Fruit fly (Drosophila melanogaster): ENCODE results near the gene FucTB.

The FucTB gene

DNA sequence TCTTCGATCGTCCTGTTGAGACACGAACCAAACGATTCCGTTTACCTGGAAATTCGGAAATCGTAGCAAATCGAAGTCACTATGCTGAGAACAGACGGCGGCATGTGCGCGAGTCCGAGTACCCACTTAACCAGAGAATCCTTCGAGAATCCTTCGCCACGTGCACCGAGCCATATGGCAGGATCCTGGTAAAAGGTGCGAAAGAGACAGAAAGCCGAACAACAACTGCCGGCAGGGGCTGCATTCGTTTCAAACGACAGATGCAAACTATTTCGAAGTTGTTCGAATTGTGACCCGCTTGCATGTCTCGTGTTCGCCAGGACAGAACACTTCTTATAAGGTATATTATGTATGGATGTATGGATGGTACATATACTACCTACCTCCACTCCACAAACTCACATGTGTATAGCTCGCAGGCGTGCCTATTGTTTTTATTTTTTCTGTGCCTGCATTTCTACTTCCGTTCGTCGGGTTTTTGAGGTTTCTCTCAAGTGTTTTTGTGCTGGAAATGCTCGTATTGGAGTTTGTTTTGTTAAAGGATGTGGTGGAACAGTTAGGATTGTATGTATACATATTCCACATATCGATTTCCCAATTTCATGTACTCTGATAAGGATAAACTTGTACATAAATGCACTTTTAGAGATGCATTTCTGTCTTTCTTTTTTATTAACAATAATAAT lies 23.7 kb upstream of the FucTB start (continued):
- TF ChIP-seq jumu (GFP tag; optimal IDR thresholded peaks at IDR 0.05) (no peak), Kr (GFP tag; optimal IDR thresholded peaks at IDR 0.05) (peak; percentile 48), NC2β (GFP tag; optimal IDR thresholded peaks at IDR 0.05) (no peak), Ravus (GFP tag; IDR thresholded peaks at IDR 0.05) (no peak), CG1602 (GFP tag; optimal IDR thresholded peaks at IDR 0.05) (no peak), pzg (GFP tag; optimal IDR thresholded peaks at IDR 0.05) (no peak), h (optimal IDR thresholded peaks at IDR 0.05) (no peak), CG8478 (optimal IDR thresholded peaks at IDR 0.05) (no peak), CG18476 (GFP tag; optimal IDR thresholded peaks at IDR 0.05) (no peak), CG10979 (tag; optimal IDR thresholded peaks at IDR 0.05) (no peak), odd (GFP tag; optimal IDR thresholded peaks at IDR 0.05) (no peak), CG8089 (GFP tag; optimal IDR thresholded peaks at IDR 0.05) (no peak), ato (GFP tag; IDR thresholded peaks at IDR 0.05; ENCODE audit: partially characterized antibody) (no peak), tll (GFP tag; optimal IDR thresholded peaks at IDR 0.05) (peak in 1 of 2 experiments; percentile 85), amos (GFP tag; IDR thresholded peaks at IDR 0.05; ENCODE audit: partially characterized antibody) (peak; percentile 25; the same call in 1 of the 2 replicates), YL-1 (GFP tag; optimal IDR thresholded peaks at IDR 0.05) (no peak), CG17802 (tag; optimal IDR thresholded peaks at IDR 0.05) (no peak), CG2199 (GFP tag; IDR thresholded peaks at IDR 0.05) (peak; percentile 70; the same call in 1 of the 3 replicates), D (optimal IDR thresholded peaks at IDR 0.05) (peak; percentile 89), D (GFP tag; optimal IDR thresholded peaks at IDR 0.05) (no peak), CG15479 (GFP tag; optimal IDR thresholded peaks at IDR 0.05) (peak; percentile 65), insv (GFP tag; optimal IDR thresholded peaks at IDR 0.05) (peak in 1 of 2 experiments; percentile 76), CG43689 (GFP tag; IDR thresholded peaks at IDR 0.05) (no peak), eve (GFP tag; optimal IDR thresholded peaks at IDR 0.05) (peak in 1 of 2 experiments; percentile 0), Six4 (GFP tag; optimal IDR thresholded peaks at IDR 0.05) (no peak)

DNA sequence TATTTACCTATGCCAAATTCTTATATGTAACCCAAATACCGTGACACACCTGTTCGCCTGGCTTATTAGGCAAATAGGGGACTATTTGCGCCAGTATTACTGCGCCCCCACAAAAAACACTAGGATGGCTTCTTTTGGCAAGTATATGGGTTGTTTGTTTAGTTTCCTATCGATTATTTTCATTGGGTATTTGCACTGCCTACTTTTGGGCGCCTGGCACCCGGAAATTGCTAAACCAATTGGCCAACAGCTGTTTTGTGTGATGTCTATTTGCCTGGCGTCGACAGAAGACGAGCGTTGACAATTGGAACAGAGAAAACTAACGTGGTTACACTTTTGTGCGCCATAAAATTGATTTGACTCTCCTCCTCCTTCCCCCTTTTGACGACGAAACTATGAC lies 22.1 kb upstream of the FucTB start:
- TF ChIP-seq ATbp (GFP tag; optimal IDR thresholded peaks at IDR 0.05), result no peak
- TF ChIP-seq insv (GFP tag; optimal IDR thresholded peaks at IDR 0.05), result peak in 1 of 2 experiments; percentile 37
- TF ChIP-seq Hmr (GFP tag; optimal IDR thresholded peaks at IDR 0.05), result peak; percentile 15
- no peak for TF ChIP-seq pum (GFP tag; optimal IDR thresholded peaks at IDR 0.05)
- no peak for TF ChIP-seq CG10267 (tag; optimal IDR thresholded peaks at IDR 0.05)
- no peak for TF ChIP-seq bcd (GFP tag; optimal IDR thresholded peaks at IDR 0.05)
- no peak for TF ChIP-seq CG31224 (GFP tag; IDR thresholded peaks at IDR 0.05)
- TF ChIP-seq crp (GFP tag; optimal IDR thresholded peaks at IDR 0.05), result peak in 1 of 2 experiments; percentile 28
- peak; percentile 76 for TF ChIP-seq sens (GFP tag)
- TF ChIP-seq cad (GFP tag; optimal IDR thresholded peaks at IDR 0.05), result peak; percentile 10
- TF ChIP-seq Elba2 (GFP tag; optimal IDR thresholded peaks at IDR 0.05), result peak; percentile 100
- TF ChIP-seq CG17361 (GFP tag; IDR thresholded peaks at IDR 0.05), result no peak
- TF ChIP-seq CG8290 (GFP tag; optimal IDR thresholded peaks at IDR 0.05), result no peak
- TF ChIP-seq CG8290 (tag; optimal IDR thresholded peaks at IDR 0.05), result peak; percentile 55 to 58
- TF ChIP-seq Med (GFP tag), result no peak
- TF ChIP-seq CG13123 (GFP tag; optimal IDR thresholded peaks at IDR 0.05), result no peak
- peak; percentile 53 for TF ChIP-seq onecut (GFP tag; IDR thresholded peaks at IDR 0.05)
- TF ChIP-seq ranshi (GFP tag; IDR thresholded peaks at IDR 0.05), result 0 out of 2 replicates have a peak, but pooled peaks have one; percentile 13
